Worm (Caenorhabditis elegans): Measurements from ENCODE around the gene Y57G11C.1147.

- TF ChIP-seq dao-5 (tag; optimal IDR thresholded peaks at IDR 0.05) (no peak), W03F9.2 (tag; optimal IDR thresholded peaks at IDR 0.05) (no peak), him-1 (tag; optimal IDR thresholded peaks at IDR 0.05) (no peak)
These were observed 32.0 kb downstream of the Y57G11C.1147 start, which contains the start of gene Y57G11C.5 for ce11 chrIV:14765336-14765735.
